Worm (Caenorhabditis elegans) whole organism, young adult: Measurements from ENCODE around the gene C02D5.2.

ENCODE experiments used
- F23B12.7 ChIP-seq: sonication (generic microtip); optimal IDR thresholded peaks from 2 replicates; lab custom pipeline; 2017; ENCODE audit warnings: missing genetic modification characterization, mild to moderate bottlenecking, missing compliant biosample characterization, antibody characterized with exemption, moderate library complexity; ENCODE audit not compliant: insufficient read depth
- F33H1.4 ChIP-seq: fragments of 200-800 bp; sonication (Bioruptor generic); IDR thresholded peaks from 2 replicates; pipeline ENCODE4 v1.3.6; 2022; ENCODE audit warnings: missing genetic modification reagents, missing genetic modification characterization, missing compliant biosample characterization
- F52B5.7 ChIP-seq: sonication (generic microtip); optimal IDR thresholded peaks from 2 replicates; lab custom pipeline; 2016; ENCODE audit warnings: mild to moderate bottlenecking, missing genetic modification characterization, missing compliant biosample characterization
- T26A5.8 ChIP-seq: sonication (generic microtip); optimal IDR thresholded peaks from 2 replicates; lab custom pipeline; 2016; ENCODE audit warnings: missing genetic modification characterization, missing compliant biosample characterization
- ZK185.1 ChIP-seq: sonication (generic microtip); optimal IDR thresholded peaks from 2 replicates; lab custom pipeline; 2016; ENCODE audit warnings: mild to moderate bottlenecking, missing genetic modification characterization, missing compliant biosample characterization; ENCODE audit not compliant: poor library complexity, severe bottlenecking
- bed-1 ChIP-seq: fragments of 200-800 bp; sonication (Bioruptor generic); IDR thresholded peaks from 2 replicates; pipeline ENCODE4 v1.3.6; 2022; ENCODE audit warnings: missing genetic modification reagents, missing genetic modification characterization, missing compliant biosample characterization
- cebp-1 ChIP-seq, 2 experiments: fragments of 200-800 bp in 1 of 2; sonication (Bioruptor generic) in 1 of 2; sonication (generic microtip) in 1 of 2; IDR thresholded peaks in 1 of 2; optimal IDR thresholded peaks in 1 of 2; 2 replicates each; pipeline versions ENCODE4 v1.3.6 to Lab custom; 2017 to 2022; ENCODE audit warnings: missing compliant biosample characterization in 2 of 2, missing genetic modification characterization in 2 of 2, mild to moderate bottlenecking in 1 of 2, missing genetic modification reagents in 1 of 2, moderate library complexity in 1 of 2
- ekl-4 ChIP-seq: fragments of 200-800 bp; sonication (Bioruptor generic); IDR thresholded peaks from 2 replicates; pipeline ENCODE4 v1.3.6; 2022; ENCODE audit warnings: missing genetic modification reagents, missing genetic modification characterization, missing compliant biosample characterization
- ets-4 ChIP-seq: fragments of 200-800 bp; sonication (Bioruptor generic); optimal IDR thresholded peaks from 2 replicates; lab custom pipeline; 2018; ENCODE audit warnings: mild to moderate bottlenecking, missing genetic modification characterization, missing compliant biosample characterization
- lin-35 ChIP-seq, 3 experiments: fragments of 150-350 bp in 2 of 3; sonication (generic microtip) in 1 of 3; optimal IDR thresholded peaks; 2 replicates each; lab custom pipeline; 2014 to 2018; ENCODE audit warnings: missing biosample characterization in 3 of 3, missing genetic modification characterization in 3 of 3, missing genetic modification reagents in 3 of 3
- rpc-1 ChIP-seq, 2 experiments: fragments of 150-350 bp in 1 of 2; sonication (generic microtip) in 1 of 2; optimal IDR thresholded peaks; 2 replicates each; lab custom pipeline; 2014 to 2018; ENCODE audit warnings: missing biosample characterization in 1 of 2, missing genetic modification characterization in 1 of 2, missing genetic modification reagents in 1 of 2, missing genotype in 1 of 2
- unc-62 ChIP-seq: fragments of 150-350 bp; optimal IDR thresholded peaks from 2 replicates; lab custom pipeline; 2014; ENCODE audit warnings: missing biosample characterization, missing genetic modification reagents, missing genetic modification characterization
- xnd-1 ChIP-seq: sonication (generic microtip); optimal IDR thresholded peaks from 2 replicates; lab custom pipeline; 2016; ENCODE audit warnings: missing genotype, missing genetic modification reagents, missing genetic modification characterization, missing compliant biosample characterization
- zfh-2 ChIP-seq: fragments of 200-800 bp; sonication (Bioruptor generic); conservative IDR thresholded peaks from 2 replicates; pipeline ENCODE4 v1.3.6; 2022; ENCODE audit warnings: missing genetic modification reagents, missing genetic modification characterization, missing compliant biosample characterization

DNA sequence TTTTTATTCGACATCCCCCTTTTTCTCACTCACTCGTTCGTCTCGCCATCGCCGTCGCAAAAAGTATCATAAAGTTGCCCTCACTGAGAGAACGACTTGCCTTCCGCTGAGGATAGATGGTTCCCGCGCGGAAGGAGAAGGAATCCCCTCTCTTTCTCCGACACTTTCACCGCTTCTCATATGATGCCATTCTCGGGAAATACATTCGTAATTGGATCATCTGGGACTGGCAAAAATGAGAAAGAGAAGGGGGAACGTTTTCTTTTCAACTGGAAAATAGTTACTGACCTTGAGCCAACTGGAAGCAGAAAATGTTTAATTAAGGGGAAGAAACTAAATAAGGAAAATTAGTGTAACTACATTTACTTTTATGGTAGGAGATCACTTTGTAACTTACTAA lies 14.7 kb downstream of the C02D5.2 start:
- TF ChIP-seq F52B5.7 (tag; lab: Kevin White, UChicago): no peak
- no peak for TF ChIP-seq lin-35 (GFP tag; optimal IDR thresholded peaks at IDR 0.05; lab: Kevin White, UChicago)
- no peak for TF ChIP-seq F23B12.7
- TF ChIP-seq rpc-1 (optimal IDR thresholded peaks at IDR 0.05; lab: Kevin White, UChicago): no peak
- TF ChIP-seq rpc-1 (tag; optimal IDR thresholded peaks at IDR 0.05; lab: Kevin White, UChicago): no peak
- no peak for TF ChIP-seq zfh-2 (GFP tag; lab: Robert Waterston, UW)
- TF ChIP-seq F33H1.4: no peak
- TF ChIP-seq T26A5.8 (tag; lab: Kevin White, UChicago): no peak
- TF ChIP-seq ZK185.1: no peak
- TF ChIP-seq bed-1 (GFP tag; lab: Robert Waterston, UW): no peak
- no peak for TF ChIP-seq xnd-1 (tag; lab: Kevin White, UChicago)
- no peak for TF ChIP-seq cebp-1 (GFP tag; IDR thresholded peaks at IDR 0.05; lab: Robert Waterston, UW)
- TF ChIP-seq cebp-1 (tag; optimal IDR thresholded peaks at IDR 0.05; lab: Kevin White, UChicago): no peak
- TF ChIP-seq ekl-4 (GFP tag; lab: Robert Waterston, UW): no peak
- TF ChIP-seq unc-62: no peak
- no peak for TF ChIP-seq ets-4
